Worm (Caenorhabditis elegans) whole organism, L3 larva: ENCODE measurements around the gene Y46H3A.5.

Experiments used
- R02D3.7 ChIP-seq: fragments of 150-350 bp; optimal IDR thresholded peaks from 2 replicates; lab custom pipeline; 2014; ENCODE audit warnings: missing biosample characterization, missing genetic modification characterization
- ZK546.5 ChIP-seq: sonication (generic microtip); optimal IDR thresholded peaks from 2 replicates; lab custom pipeline; 2017; ENCODE audit warnings: missing biosample characterization, missing genetic modification characterization
- ama-1 ChIP-seq: fragments of 150-350 bp; optimal IDR thresholded peaks from 2 replicates; lab custom pipeline; 2018
- ceh-16 ChIP-seq: sonication (generic microtip); optimal IDR thresholded peaks from 2 replicates; lab custom pipeline; 2017; ENCODE audit warnings: missing biosample characterization, missing genetic modification characterization
- ceh-28 ChIP-seq: fragments of 150-350 bp; optimal IDR thresholded peaks from 2 replicates; lab custom pipeline; 2014; ENCODE audit warnings: missing biosample characterization, missing genetic modification reagents, missing genetic modification characterization
- ceh-9 ChIP-seq: sonication (generic microtip); optimal IDR thresholded peaks from 2 replicates; lab custom pipeline; 2018; ENCODE audit warnings: missing biosample characterization, missing genetic modification characterization
- egl-27 ChIP-seq: sonication (generic microtip); optimal IDR thresholded peaks from 4 replicates; lab custom pipeline; 2017; ENCODE audit warnings: missing biosample characterization, missing genetic modification reagents, missing genetic modification characterization
- elt-2 ChIP-seq: sonication (generic microtip); optimal IDR thresholded peaks from 2 replicates; lab custom pipeline; 2016; ENCODE audit warnings: missing genetic modification reagents, mild to moderate bottlenecking, missing genetic modification characterization, missing compliant biosample characterization
- fkh-10 ChIP-seq: sonication (generic microtip); optimal IDR thresholded peaks from 2 replicates; lab custom pipeline; 2017; ENCODE audit warnings: missing biosample characterization, missing genetic modification reagents, missing genetic modification characterization
- fos-1 ChIP-seq: fragments of 150-350 bp; optimal IDR thresholded peaks from 2 replicates; lab custom pipeline; 2014; ENCODE audit warnings: missing biosample characterization, missing genetic modification characterization
- hmg-11 ChIP-seq: sonication (generic microtip); optimal IDR thresholded peaks from 2 replicates; lab custom pipeline; 2016; ENCODE audit warnings: missing genetic modification characterization, missing compliant biosample characterization
- lin-39 ChIP-seq: fragments of 150-350 bp; optimal IDR thresholded peaks from 2 replicates; lab custom pipeline; 2018; ENCODE audit warnings: missing biosample characterization, missing genetic modification reagents, missing genetic modification characterization
- lsy-12 ChIP-seq: sonication (generic microtip); optimal IDR thresholded peaks from 2 replicates; lab custom pipeline; 2016; ENCODE audit warnings: mild to moderate bottlenecking, missing genetic modification characterization, missing compliant biosample characterization
- mdl-1 ChIP-seq: fragments of 150-350 bp; optimal IDR thresholded peaks from 2 replicates; lab custom pipeline; 2014; ENCODE audit warnings: missing biosample characterization, missing genetic modification characterization
- mml-1 ChIP-seq: fragments of 150-350 bp; sonication (generic microtip); optimal IDR thresholded peaks from 3 replicates; lab custom pipeline; 2014; ENCODE audit warnings: missing biosample characterization, missing genetic modification characterization
- nfya-1 ChIP-seq: sonication (generic microtip); optimal IDR thresholded peaks from 2 replicates; lab custom pipeline; 2017; ENCODE audit warnings: missing genetic modification characterization, mild to moderate bottlenecking, missing compliant biosample characterization, antibody characterized with exemption, moderate library complexity; ENCODE audit not compliant: insufficient read depth
- nhr-12 ChIP-seq: fragments of 150-350 bp; optimal IDR thresholded peaks from 2 replicates; lab custom pipeline; 2014; ENCODE audit warnings: missing biosample characterization, missing genetic modification characterization
- nhr-237 ChIP-seq: fragments of 150-350 bp; optimal IDR thresholded peaks from 2 replicates; lab custom pipeline; 2014; ENCODE audit warnings: missing biosample characterization, missing genetic modification characterization
- nhr-25 ChIP-seq: sonication (generic microtip); optimal IDR thresholded peaks from 2 replicates; lab custom pipeline; 2017; ENCODE audit warnings: missing biosample characterization, missing genetic modification characterization
- nhr-28 ChIP-seq: fragments of 150-350 bp; optimal IDR thresholded peaks from 2 replicates; lab custom pipeline; 2014; ENCODE audit warnings: missing biosample characterization, missing genetic modification characterization
- nhr-43 ChIP-seq: sonication (generic microtip); optimal IDR thresholded peaks from 2 replicates; lab custom pipeline; 2016; ENCODE audit warnings: mild to moderate bottlenecking, missing genetic modification characterization, missing compliant biosample characterization; ENCODE audit not compliant: poor library complexity, severe bottlenecking
- nhr-67 ChIP-seq: fragments of 150-350 bp; optimal IDR thresholded peaks from 2 replicates; lab custom pipeline; 2014; ENCODE audit warnings: missing biosample characterization, missing genetic modification characterization
- nhr-76 ChIP-seq: fragments of 150-350 bp; sonication (generic microtip); optimal IDR thresholded peaks from 5 replicates; lab custom pipeline; 2014; ENCODE audit warnings: missing biosample characterization, missing genetic modification characterization
- pha-4 ChIP-seq: fragments of 150-350 bp; optimal IDR thresholded peaks from 2 replicates; lab custom pipeline; 2014; ENCODE audit warnings: missing biosample characterization, missing genetic modification reagents, missing genetic modification characterization
- pqm-1 ChIP-seq: fragments of 150-350 bp; optimal IDR thresholded peaks from 2 replicates; lab custom pipeline; 2017; ENCODE audit warnings: missing biosample characterization, missing genetic modification characterization, inconsistent platforms
- tbx-2 ChIP-seq: sonication (generic microtip); optimal IDR thresholded peaks from 2 replicates; lab custom pipeline; 2016; ENCODE audit warnings: mild to moderate bottlenecking, missing genetic modification characterization, missing compliant biosample characterization
- unc-39 ChIP-seq: sonication (generic microtip); optimal IDR thresholded peaks from 4 replicates; lab custom pipeline; 2017; ENCODE audit warnings: missing biosample characterization, missing genetic modification characterization
- unc-62 ChIP-seq: fragments of 150-350 bp; sonication (generic microtip); optimal IDR thresholded peaks from 4 replicates; lab custom pipeline; 2014; ENCODE audit warnings: missing biosample characterization, missing genetic modification reagents, missing genetic modification characterization
- zag-1 ChIP-seq: fragments of 150-350 bp; optimal IDR thresholded peaks from 2 replicates; lab custom pipeline; 2014; ENCODE audit warnings: missing biosample characterization, missing genetic modification characterization
- ztf-4 ChIP-seq: fragments of 150-350 bp; optimal IDR thresholded peaks from 2 replicates; lab custom pipeline; 2014; ENCODE audit warnings: missing biosample characterization, missing genetic modification characterization

The Y46H3A.5 gene

DNA sequence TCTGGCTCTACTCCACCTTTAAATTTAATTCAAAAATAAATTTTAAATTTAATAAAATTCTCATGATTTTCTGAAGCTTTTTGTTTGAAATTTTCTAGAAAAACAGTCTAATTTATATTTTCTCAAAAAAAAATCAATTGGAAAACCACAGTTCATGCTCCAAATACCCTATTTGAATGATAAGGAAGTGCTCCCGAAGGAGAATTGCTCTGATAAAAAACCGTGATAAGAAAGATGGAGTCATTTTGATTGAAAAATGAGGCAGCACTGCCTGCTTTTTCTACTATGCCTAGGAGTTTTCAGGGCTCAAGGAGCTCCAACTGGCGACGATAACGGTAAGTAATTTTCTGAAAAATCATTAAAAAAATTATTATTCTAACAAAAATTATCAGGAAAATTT lies 31.3 kb upstream of the Y46H3A.5 start, which contains the start of gene T10B5.7:
T10B5.7 (plus strand) TSS at position 225 of the 400 bp plus-strand sequence.
- no peak for TF ChIP-seq nhr-237 (tag; lab: Kevin White, UChicago)
- TF ChIP-seq pha-4: no peak
- peak; percentile 78 for TF ChIP-seq elt-2 (tag; lab: Kevin White, UChicago)
- no peak for TF ChIP-seq lin-39 (tag; lab: Kevin White, UChicago)
- TF ChIP-seq pqm-1 (tag; lab: Kevin White, UChicago): peak; percentile 46

- TF ChIP-seq nhr-12 (tag; lab: Kevin White, UChicago): no peak
- TF ChIP-seq ZK546.5: no peak
- TF ChIP-seq nhr-25 (tag; lab: Kevin White, UChicago): no peak
- TF ChIP-seq nfya-1 (tag; lab: Kevin White, UChicago): no peak
- no peak for TF ChIP-seq ceh-16 (tag; lab: Kevin White, UChicago)
- no peak for TF ChIP-seq lsy-12 (tag; lab: Kevin White, UChicago)
- no peak for TF ChIP-seq tbx-2
- TF ChIP-seq zag-1 (tag; lab: Kevin White, UChicago): no peak
- TF ChIP-seq pqm-1 (tag; lab: Kevin White, UChicago): no peak
- no peak for TF ChIP-seq egl-27 (tag; lab: Kevin White, UChicago)
- no peak for TF ChIP-seq unc-62 (GFP tag; lab: Kevin White, UChicago)
- TF ChIP-seq nhr-43: no peak
- TF ChIP-seq ztf-4 (tag; lab: Kevin White, UChicago): no peak
- TF ChIP-seq ceh-9 (tag; lab: Kevin White, UChicago): no peak
- TF ChIP-seq hmg-11 (tag; lab: Kevin White, UChicago): no peak
- TF ChIP-seq nhr-76 (tag; lab: Kevin White, UChicago): no peak
- TF ChIP-seq mml-1 (tag; lab: Kevin White, UChicago): no peak
- TF ChIP-seq R02D3.7 (tag; lab: Kevin White, UChicago): no peak
- no peak for TF ChIP-seq pha-4
These were observed 27.1 kb upstream of the Y46H3A.5 start, which contains the start of gene T10B5.8 for ce11 chrV:1841744-1842143. Gene T10B5.8 (plus strand): TSS chrV:1842044.

DNA sequence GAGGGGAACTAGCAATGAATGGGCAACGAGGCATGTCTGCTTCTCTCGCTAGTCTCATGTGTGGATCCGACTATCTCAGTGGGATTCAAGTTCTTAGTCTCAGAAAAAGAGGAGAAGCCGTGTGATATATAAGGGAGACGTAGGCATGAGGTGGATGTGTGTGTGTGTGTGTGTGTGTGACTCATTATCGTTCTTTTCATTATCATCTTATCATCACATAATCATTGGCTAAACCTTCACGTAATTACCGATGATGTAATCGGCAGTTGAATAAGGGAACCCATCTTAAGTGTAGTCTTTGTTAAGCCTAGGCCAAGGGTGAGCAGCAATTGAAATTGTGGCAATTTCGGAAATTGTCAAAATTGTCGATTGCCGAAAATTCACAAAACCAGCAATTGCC lies 15.3 kb upstream of the Y46H3A.5 start, which contains the start of gene Y32G9B.1:
Y32G9B.1 (minus strand) TSS at position 101 of the 400 bp plus-strand sequence.
- TF ChIP-seq nhr-25 (tag; lab: Kevin White, UChicago) (peak; percentile 48), unc-39 (tag; lab: Kevin White, UChicago) (no peak), nhr-28 (tag; lab: Kevin White, UChicago) (no peak), ceh-28 (tag; lab: Kevin White, UChicago) (no peak), pqm-1 (tag; lab: Kevin White, UChicago) (no peak), ama-1 (lab: Kevin White, UChicago) (no peak)

DNA sequence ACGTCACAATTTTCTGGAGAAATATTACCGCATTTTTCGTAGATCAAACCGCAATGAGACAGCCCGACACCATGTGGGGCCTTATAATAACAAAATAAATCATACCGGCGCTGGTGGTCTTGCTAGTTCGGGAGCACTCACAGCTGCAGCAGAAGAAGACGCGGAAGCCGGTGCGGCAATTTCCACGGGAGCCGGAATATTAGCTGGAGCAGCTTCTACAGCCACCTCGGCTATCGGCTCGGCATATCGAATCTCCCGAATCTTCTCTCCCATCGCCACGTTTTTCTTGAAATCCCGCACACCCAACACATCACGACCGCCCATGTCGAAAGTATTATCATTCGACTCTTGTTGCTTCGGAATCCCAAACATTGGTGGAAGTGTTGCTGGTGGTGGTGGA lies 9.8 kb upstream of the Y46H3A.5 start:
- TF ChIP-seq R02D3.7 (tag; lab: Kevin White, UChicago): no peak

ce11 chrV:1821287-1821686 lies 6.6 kb upstream of the Y46H3A.5 start, which contains the start of the genes gly-7 and mrpl-39:
Gene gly-7 (minus strand): TSS chrV:1821323.
Gene mrpl-39 (plus strand): TSS chrV:1821579.
- TF ChIP-seq nhr-28 (tag; lab: Kevin White, UChicago): no peak
- peak; percentile 14 for TF ChIP-seq elt-2 (tag; lab: Kevin White, UChicago)
- peak; percentile 44 for TF ChIP-seq pha-4
- TF ChIP-seq fkh-10 (GFP tag; lab: Kevin White, UChicago): peak; percentile 3
- TF ChIP-seq nfya-1 (tag; lab: Kevin White, UChicago): peak; percentile 45
- no peak for TF ChIP-seq nhr-237 (tag; lab: Kevin White, UChicago)
- no peak for TF ChIP-seq nhr-67 (tag; lab: Kevin White, UChicago)

ce11 chrV:1820749-1821148 lies 6.1 kb upstream of the Y46H3A.5 start:
- TF ChIP-seq nhr-76 (tag; lab: Kevin White, UChicago) (no peak), mdl-1 (no peak), fos-1 (tag; lab: Kevin White, UChicago) (no peak), ZK546.5 (no peak), unc-39 (tag; lab: Kevin White, UChicago) (no peak)
